Worm (Caenorhabditis elegans) whole organism, young adult: ENCODE results near the gene R11G10.4.

Experiments used
- C17E4.6 ChIP-seq: fragments of 200-800 bp; sonication (Bioruptor generic); IDR thresholded peaks from 2 replicates; pipeline ENCODE4 v1.3.6; 2022; ENCODE audit warnings: missing genetic modification reagents, missing genetic modification characterization, missing compliant biosample characterization
- D2030.7 ChIP-seq: fragments of 200-800 bp; sonication (Bioruptor generic); IDR thresholded peaks from 2 replicates; pipeline ENCODE4 v1.3.6; 2022; ENCODE audit warnings: missing genetic modification reagents, missing genetic modification characterization, missing compliant biosample characterization
- F10E7.11 ChIP-seq: sonication (generic microtip); optimal IDR thresholded peaks from 2 replicates; lab custom pipeline; 2017; ENCODE audit warnings: mild to moderate bottlenecking, missing genetic modification characterization, moderate library complexity, missing compliant biosample characterization
- F52B5.7 ChIP-seq: sonication (generic microtip); optimal IDR thresholded peaks from 2 replicates; lab custom pipeline; 2016; ENCODE audit warnings: mild to moderate bottlenecking, missing genetic modification characterization, missing compliant biosample characterization
- K11D2.4 ChIP-seq: fragments of 200-800 bp; sonication (Bioruptor generic); IDR thresholded peaks from 2 replicates; pipeline ENCODE4 v1.3.6; 2022; ENCODE audit warnings: missing genetic modification reagents, missing genetic modification characterization, missing compliant biosample characterization
- T07F8.4 ChIP-seq: sonication (generic microtip); optimal IDR thresholded peaks from 2 replicates; lab custom pipeline; 2016; ENCODE audit warnings: mild to moderate bottlenecking, missing genetic modification characterization, moderate library complexity, missing compliant biosample characterization
- T26A5.8 ChIP-seq: sonication (generic microtip); optimal IDR thresholded peaks from 2 replicates; lab custom pipeline; 2016; ENCODE audit warnings: missing genetic modification characterization, missing compliant biosample characterization
- Y53F4B.3 ChIP-seq: fragments of 200-800 bp; sonication (Bioruptor generic); IDR thresholded peaks from 2 replicates; pipeline ENCODE4 v1.3.6; 2022; ENCODE audit warnings: missing genetic modification reagents, missing genetic modification characterization, missing compliant biosample characterization
- Y95B8A.8 ChIP-seq: fragments of 200-800 bp; sonication (Bioruptor generic); IDR thresholded peaks from 2 replicates; pipeline ENCODE4 v1.3.6; 2022; ENCODE audit warnings: missing genetic modification reagents, missing genetic modification characterization, missing compliant biosample characterization
- ZK185.1 ChIP-seq: sonication (generic microtip); optimal IDR thresholded peaks from 2 replicates; lab custom pipeline; 2016; ENCODE audit warnings: mild to moderate bottlenecking, missing genetic modification characterization, missing compliant biosample characterization; ENCODE audit not compliant: poor library complexity, severe bottlenecking
- ama-1 ChIP-seq, 3 experiments: fragments of 150-350 bp in 1 of 3; sonication (generic microtip) in 2 of 3; optimal IDR thresholded peaks; 2 replicates each; lab custom pipeline; 2014 to 2018; ENCODE audit warnings: missing biosample characterization in 2 of 3, missing genetic modification characterization in 2 of 3, missing genetic modification reagents in 2 of 3
- atf-7 ChIP-seq: sonication (generic microtip); optimal IDR thresholded peaks from 2 replicates; lab custom pipeline; 2017; ENCODE audit warnings: mild to moderate bottlenecking, missing genetic modification characterization, missing compliant biosample characterization
- athp-1 ChIP-seq: sonication (generic microtip); optimal IDR thresholded peaks from 2 replicates; lab custom pipeline; 2017; ENCODE audit warnings: mild to moderate bottlenecking, missing genetic modification characterization, missing compliant biosample characterization
- attf-5 ChIP-seq: fragments of 200-800 bp; sonication (Bioruptor generic); optimal IDR thresholded peaks from 2 replicates; lab custom pipeline; 2018; ENCODE audit warnings: mild to moderate bottlenecking, missing genetic modification characterization, missing compliant biosample characterization
- bed-2 ChIP-seq: fragments of 200-800 bp; sonication (Bioruptor generic); IDR thresholded peaks from 2 replicates; pipeline ENCODE4 v1.3.6; 2022; ENCODE audit warnings: missing genetic modification reagents, missing genetic modification characterization, missing compliant biosample characterization
- cebp-1 ChIP-seq, 2 experiments: fragments of 200-800 bp in 1 of 2; sonication (Bioruptor generic) in 1 of 2; sonication (generic microtip) in 1 of 2; IDR thresholded peaks in 1 of 2; optimal IDR thresholded peaks in 1 of 2; 2 replicates each; pipeline versions ENCODE4 v1.3.6 to Lab custom; 2017 to 2022; ENCODE audit warnings: missing compliant biosample characterization in 2 of 2, missing genetic modification characterization in 2 of 2, mild to moderate bottlenecking in 1 of 2, missing genetic modification reagents in 1 of 2, moderate library complexity in 1 of 2
- ceh-100 ChIP-seq: fragments of 200-800 bp; sonication (Bioruptor generic); IDR thresholded peaks from 2 replicates; pipeline ENCODE4 v1.3.6; 2022; ENCODE audit warnings: missing genetic modification reagents, missing genetic modification characterization, missing compliant biosample characterization
- die-1 ChIP-seq: sonication (generic microtip); optimal IDR thresholded peaks from 2 replicates; lab custom pipeline; 2016; ENCODE audit warnings: missing genotype, mild to moderate bottlenecking, missing genetic modification characterization, missing compliant biosample characterization
- dpl-1 ChIP-seq: fragments of 150-350 bp; optimal IDR thresholded peaks from 2 replicates; lab custom pipeline; 2014; ENCODE audit warnings: missing biosample characterization, missing genetic modification reagents, missing genetic modification characterization
- efl-1 ChIP-seq: fragments of 150-350 bp; optimal IDR thresholded peaks from 2 replicates; lab custom pipeline; 2014; ENCODE audit warnings: missing biosample characterization, missing genetic modification reagents, missing genetic modification characterization
- ets-4 ChIP-seq: fragments of 200-800 bp; sonication (Bioruptor generic); optimal IDR thresholded peaks from 2 replicates; lab custom pipeline; 2018; ENCODE audit warnings: mild to moderate bottlenecking, missing genetic modification characterization, missing compliant biosample characterization
- gei-17 ChIP-seq: fragments of 200-800 bp; sonication (Bioruptor generic); optimal IDR thresholded peaks from 2 replicates; lab custom pipeline; 2018; ENCODE audit warnings: mild to moderate bottlenecking, missing genetic modification characterization, missing compliant biosample characterization
- hlh-26 ChIP-seq: fragments of 200-800 bp; sonication (Bioruptor generic); conservative IDR thresholded peaks from 2 replicates; pipeline ENCODE4 v1.3.6; 2022; ENCODE audit warnings: missing genetic modification reagents, missing genetic modification characterization, missing compliant biosample characterization
- hsf-1 ChIP-seq: fragments of 200-800 bp; sonication (Bioruptor generic); IDR thresholded peaks from 2 replicates; pipeline ENCODE4 v1.3.6; 2022; ENCODE audit warnings: missing genetic modification reagents, missing genetic modification characterization, missing compliant biosample characterization
- let-607 ChIP-seq, 2 experiments: fragments of 200-800 bp in 1 of 2; sonication (Bioruptor generic) in 1 of 2; sonication (generic microtip) in 1 of 2; optimal IDR thresholded peaks; 2 replicates each; lab custom pipeline; 2016 to 2018; ENCODE audit warnings: mild to moderate bottlenecking in 2 of 2, missing compliant biosample characterization in 2 of 2, missing genetic modification characterization in 2 of 2, moderate library complexity in 2 of 2, missing genotype in 1 of 2
- lsy-27 ChIP-seq: sonication (generic microtip); optimal IDR thresholded peaks from 2 replicates; lab custom pipeline; 2017; ENCODE audit warnings: missing genetic modification characterization, mild to moderate bottlenecking, missing compliant biosample characterization, antibody characterized with exemption, missing genotype, borderline replicate concordance; ENCODE audit not compliant: insufficient read depth
- madf-10 ChIP-seq: sonication (generic microtip); optimal IDR thresholded peaks from 2 replicates; lab custom pipeline; 2016; ENCODE audit warnings: mild to moderate bottlenecking, missing genetic modification characterization, missing compliant biosample characterization
- madf-6 ChIP-seq: fragments of 200-800 bp; sonication (Bioruptor generic); IDR thresholded peaks from 2 replicates; pipeline ENCODE4 v1.3.6; 2022; ENCODE audit warnings: missing genetic modification reagents, missing genetic modification characterization, missing compliant biosample characterization
- mes-4 ChIP-seq: sonication (generic microtip); optimal IDR thresholded peaks from 2 replicates; lab custom pipeline; 2016; ENCODE audit warnings: missing genotype, missing genetic modification characterization, missing compliant biosample characterization
- nhr-90 ChIP-seq: sonication (generic microtip); optimal IDR thresholded peaks from 2 replicates; lab custom pipeline; 2016; ENCODE audit warnings: missing genotype, mild to moderate bottlenecking, missing genetic modification characterization, missing compliant biosample characterization
- rcor-1 ChIP-seq: fragments of 200-800 bp; sonication (Bioruptor generic); IDR thresholded peaks from 2 replicates; pipeline ENCODE4 v1.3.6; 2022; ENCODE audit warnings: missing genetic modification reagents, missing genetic modification characterization, missing compliant biosample characterization
- sdz-38 ChIP-seq: sonication (generic microtip); optimal IDR thresholded peaks from 2 replicates; lab custom pipeline; 2016; ENCODE audit warnings: missing genotype, missing genetic modification characterization, missing compliant biosample characterization
- sea-2 ChIP-seq: fragments of 200-800 bp; sonication (Bioruptor generic); IDR thresholded peaks from 2 replicates; pipeline ENCODE4 v1.3.6; 2022; ENCODE audit warnings: missing genetic modification characterization, missing compliant biosample characterization
- tbx-9 ChIP-seq: sonication (generic microtip); optimal IDR thresholded peaks from 2 replicates; lab custom pipeline; 2016; ENCODE audit warnings: borderline replicate concordance, missing genetic modification characterization, inconsistent platforms, missing compliant biosample characterization
- unc-130 ChIP-seq: sonication (generic microtip); optimal IDR thresholded peaks from 2 replicates; lab custom pipeline; 2016; ENCODE audit warnings: missing genetic modification reagents, missing genetic modification characterization, missing compliant biosample characterization
- unc-62 ChIP-seq: fragments of 150-350 bp; optimal IDR thresholded peaks from 2 replicates; lab custom pipeline; 2014; ENCODE audit warnings: missing biosample characterization, missing genetic modification reagents, missing genetic modification characterization
- ztf-18 ChIP-seq: sonication (generic microtip); optimal IDR thresholded peaks from 2 replicates; lab custom pipeline; 2016; ENCODE audit warnings: missing genotype, mild to moderate bottlenecking, missing genetic modification characterization, missing compliant biosample characterization

R11G10.4 gene

DNA sequence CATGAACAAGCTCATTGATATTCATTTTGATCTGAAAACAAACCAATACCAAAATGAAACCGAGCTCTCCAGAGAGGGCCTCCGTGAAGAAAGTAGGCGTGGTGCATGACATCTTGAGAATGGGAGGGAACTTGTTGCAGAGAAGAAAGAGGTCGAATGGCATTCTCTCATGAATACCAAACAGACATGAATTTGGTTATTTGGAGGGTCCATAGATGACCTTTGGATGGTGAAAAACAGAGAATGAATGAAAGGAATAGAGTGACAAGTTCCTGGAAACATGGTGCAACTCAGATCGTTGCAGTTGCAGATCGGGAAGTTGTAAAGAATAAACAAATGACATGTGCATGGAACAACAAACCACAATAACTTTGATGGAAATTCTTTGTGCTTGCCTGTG lies 30.1 kb upstream of the R11G10.4 start, which contains the start of gene T10G3.8:
TSS of gene T10G3.8 (minus strand) at position 101 of the 400 bp plus-strand sequence.
- TF ChIP-seq atf-7 (no peak), hlh-26 (no peak), F52B5.7 (no peak), attf-5 (GFP tag; lab: Kevin White, UChicago) (no peak), athp-1 (tag; lab: Kevin White, UChicago) (no peak), tbx-9 (no peak), T26A5.8 (tag; lab: Kevin White, UChicago) (no peak), nhr-90 (tag; lab: Kevin White, UChicago) (no peak), unc-130 (GFP tag; lab: Kevin White, UChicago) (no peak), sea-2 (GFP tag; lab: Robert Waterston, UW) (no peak)

- TF ChIP-seq bed-2 (GFP tag; lab: Robert Waterston, UW) (no peak), efl-1 (no peak), Y53F4B.3 (GFP tag; lab: Robert Waterston, UW) (no peak), cebp-1 (GFP tag; IDR thresholded peaks at IDR 0.05; lab: Robert Waterston, UW) (no peak), cebp-1 (tag; optimal IDR thresholded peaks at IDR 0.05; lab: Kevin White, UChicago) (no peak)
Observed at ce11 chrV:13479766-13480165, 26.7 kb upstream of the R11G10.4 start, which contains the start of gene T10G3.2. TSS of gene T10G3.2 (minus strand) at chrV:13479866.

DNA sequence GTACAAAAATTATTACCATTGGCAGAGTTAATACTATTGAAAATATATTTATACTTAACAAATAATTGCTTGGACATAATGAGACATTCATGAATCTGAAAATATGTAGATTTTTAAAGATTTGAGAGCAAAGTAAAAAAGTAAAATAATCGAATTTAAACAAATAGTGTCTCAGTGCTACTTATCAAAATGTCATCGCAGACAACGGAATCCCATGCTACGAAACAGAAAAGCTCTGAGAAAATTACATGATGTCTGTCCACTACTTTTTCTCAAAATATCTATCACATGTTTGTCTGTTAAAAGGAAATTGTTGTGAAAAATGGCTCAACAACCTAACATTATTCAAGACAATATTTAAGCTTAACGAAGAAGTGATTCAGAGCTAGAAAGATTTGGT lies 22.1 kb upstream of the R11G10.4 start, which contains the start of gene T10G3.4:
TSS of gene T10G3.4 (minus strand) at position 101 of the 400 bp plus-strand sequence.
- TF ChIP-seq hsf-1 (GFP tag; lab: Robert Waterston, UW) = no peak

DNA sequence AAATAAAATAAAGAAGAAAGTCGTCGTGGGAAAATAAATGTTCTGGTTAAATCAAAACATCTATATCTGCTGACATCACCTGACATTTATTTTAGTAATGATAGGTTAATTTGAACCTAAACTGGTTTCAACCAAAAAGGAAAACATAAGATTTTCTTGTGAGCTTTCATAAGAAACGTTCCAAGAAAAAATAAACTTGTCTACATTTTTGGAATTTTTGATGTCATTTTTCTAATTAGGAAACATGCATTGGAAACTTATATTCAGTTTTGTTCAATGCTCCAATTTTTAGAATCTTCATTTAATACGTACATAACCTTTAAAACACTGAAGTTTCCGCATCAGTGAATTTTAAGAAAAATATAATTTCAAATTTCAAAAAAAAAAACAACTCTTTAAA lies 20.7 kb upstream of the R11G10.4 start:
- no peak for TF ChIP-seq dpl-1 (GFP tag; lab: Kevin White, UChicago)
- TF ChIP-seq atf-7 = no peak
- TF ChIP-seq let-607 (tag; optimal IDR thresholded peaks at IDR 0.05; lab: Kevin White, UChicago) = no peak
- no peak for TF ChIP-seq madf-10 (tag; lab: Kevin White, UChicago)
- no peak for TF ChIP-seq F10E7.11
- no peak for TF ChIP-seq die-1 (tag; lab: Kevin White, UChicago)
- no peak for TF ChIP-seq rcor-1 (GFP tag; lab: Robert Waterston, UW)
- no peak for TF ChIP-seq ceh-100 (GFP tag; lab: Robert Waterston, UW)
- no peak for TF ChIP-seq C17E4.6 (GFP tag; lab: Robert Waterston, UW)
- no peak for TF ChIP-seq athp-1 (tag; lab: Kevin White, UChicago)
- TF ChIP-seq Y95B8A.8 (GFP tag; lab: Robert Waterston, UW) = no peak
- no peak for TF ChIP-seq lsy-27
- TF ChIP-seq, all 124 proteins: peak for 0

DNA sequence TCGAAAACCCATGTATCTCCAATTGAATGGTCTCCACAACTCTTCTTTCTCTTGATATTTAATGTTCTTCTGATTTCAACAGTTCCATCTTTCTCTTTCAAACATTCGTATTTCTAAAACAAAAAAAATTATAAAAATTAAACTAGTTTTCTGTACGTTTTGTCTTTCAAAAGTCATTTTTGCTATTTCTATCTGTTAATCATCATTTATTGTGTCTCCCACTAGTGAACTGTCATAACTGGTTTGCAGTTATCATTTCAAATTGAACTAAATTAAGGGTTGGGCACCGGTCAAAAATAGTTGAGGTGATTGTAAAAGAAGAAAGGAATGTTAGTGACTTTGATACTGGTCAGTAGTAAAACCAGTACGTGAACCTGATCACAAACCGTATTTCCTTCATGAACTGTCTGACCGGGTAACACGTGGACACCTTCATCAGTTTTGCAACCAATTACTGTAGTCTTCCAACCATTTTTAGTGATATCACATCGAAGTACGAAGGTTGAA lies 18.1 kb upstream of the R11G10.4 start:
- TF ChIP-seq T07F8.4 (tag; lab: Kevin White, UChicago) = no peak
- TF ChIP-seq mes-4 (tag; lab: Kevin White, UChicago) = no peak
- no peak for TF ChIP-seq K11D2.4 (GFP tag; lab: Robert Waterston, UW)
- no peak for TF ChIP-seq ztf-18 (tag; lab: Kevin White, UChicago)
- no peak for TF ChIP-seq ets-4 (GFP tag; lab: Kevin White, UChicago)
- no peak for TF ChIP-seq ama-1 (optimal IDR thresholded peaks at IDR 0.05; lab: Kevin White, UChicago)
- TF ChIP-seq ama-1 (GFP tag; optimal IDR thresholded peaks at IDR 0.05; lab: Kevin White, UChicago) = no peak
- TF ChIP-seq gei-17 (GFP tag; lab: Kevin White, UChicago) = no peak
- TF ChIP-seq madf-6 = no peak
- no peak for TF ChIP-seq sdz-38 (tag; lab: Kevin White, UChicago)
- no peak for TF ChIP-seq tbx-9
- TF ChIP-seq lsy-27 = no peak
- no peak for TF ChIP-seq unc-62 (GFP tag; lab: Kevin White, UChicago)
- no peak for TF ChIP-seq ZK185.1
- TF ChIP-seq D2030.7 (GFP tag; lab: Robert Waterston, UW) = no peak
- no peak for TF ChIP-seq Y95B8A.8 (GFP tag; lab: Robert Waterston, UW)
